Worm (Caenorhabditis elegans): ENCODE data around the gene B0496.11.
"Not testable (repeated sequence)": the region's sequence is repeated elsewhere in the genome, so short reads cannot be mapped to it uniquely, and the experiment has no call there.

B0496.11 gene

ce11 chrIV:7451345-7451744, 17.6 kb upstream of the B0496.11 start, which contains the start of gene tes-1:
Gene tes-1 (minus strand): TSS chrIV:7451445.
- TF ChIP-seq php-3 (GFP tag; IDR thresholded peaks at IDR 0.05): 0 out of 2 replicates have a peak, but pooled peaks have one; percentile 26
- TF ChIP-seq mxl-3 (GFP tag; optimal IDR thresholded peaks at IDR 0.05): no peak

ce11 chrIV:7447556-7447955, 13.8 kb upstream of the B0496.11 start, which contains the start of gene B0496.2:
Gene B0496.2 (plus strand): TSS chrIV:7447856.
- TF ChIP-seq cey-2 (tag; optimal IDR thresholded peaks at IDR 0.05; ENCODE audit: borderline replicate concordance, insufficient read depth): no peak
- TF ChIP-seq nhr-76 (tag; optimal IDR thresholded peaks at IDR 0.05): no peak
- TF ChIP-seq fos-1 (tag; optimal IDR thresholded peaks at IDR 0.05): no peak
- no peak for TF ChIP-seq nhr-111 (GFP tag; optimal IDR thresholded peaks at IDR 0.05)
- TF ChIP-seq nhr-102 (tag; optimal IDR thresholded peaks at IDR 0.05): no peak
- no peak for TF ChIP-seq dmd-6 (GFP tag; IDR thresholded peaks at IDR 0.05)
- TF ChIP-seq egl-27 (tag; optimal IDR thresholded peaks at IDR 0.05): no peak
- no peak for TF ChIP-seq madf-9 (GFP tag; conservative IDR thresholded peaks at IDR 0.05)
- TF ChIP-seq nhr-48 (tag; optimal IDR thresholded peaks at IDR 0.05): no peak
- TF ChIP-seq zag-1 (tag; optimal IDR thresholded peaks at IDR 0.05): no peak
- TF ChIP-seq spr-3 (GFP tag; optimal IDR thresholded peaks at IDR 0.05): no peak
- no peak for TF ChIP-seq ceh-20 (GFP tag; IDR thresholded peaks at IDR 0.05)
- TF ChIP-seq unc-62 (GFP tag; optimal IDR thresholded peaks at IDR 0.05 in 1 of 2): no peak
- TF ChIP-seq unc-62 (tag; optimal IDR thresholded peaks at IDR 0.05): no peak
- TF ChIP-seq mdt-29 (GFP tag; IDR thresholded peaks at IDR 0.05): no peak
- no peak for TF ChIP-seq snpc-1.2 (GFP tag; IDR thresholded peaks at IDR 0.05)
- TF ChIP-seq nhr-11 (tag; optimal IDR thresholded peaks at IDR 0.05): no peak

- TF ChIP-seq egl-27 (tag; optimal IDR thresholded peaks at IDR 0.05): no peak
- TF ChIP-seq pqm-1 (tag; optimal IDR thresholded peaks at IDR 0.05): no peak
- no peak for TF ChIP-seq F49E8.2 (tag; optimal IDR thresholded peaks at IDR 0.05; ENCODE audit: borderline replicate concordance)
- TF ChIP-seq lin-38 (GFP tag; IDR thresholded peaks at IDR 0.05): no peak
- no peak for TF ChIP-seq lin-29 (GFP tag; IDR thresholded peaks at IDR 0.05)
- no peak for TF ChIP-seq skn-1 (tag; optimal IDR thresholded peaks at IDR 0.05)
- TF ChIP-seq mxl-2 (GFP tag; conservative IDR thresholded peaks at IDR 0.05): no peak
- TF ChIP-seq ceh-44 (GFP tag; IDR thresholded peaks at IDR 0.05): no peak
- TF ChIP-seq dmd-9 (GFP tag; IDR thresholded peaks at IDR 0.05): no peak
- no peak for TF ChIP-seq saeg-2 (GFP tag; IDR thresholded peaks at IDR 0.05)
- TF ChIP-seq dve-1 (tag; optimal IDR thresholded peaks at IDR 0.05; ENCODE audit: insufficient read depth): no peak
These were observed 12.2 kb upstream of the B0496.11 start, which contains the start of gene B0496.1 for ce11 chrIV:7445995-7446394. Gene B0496.1 (plus strand): TSS chrIV:7446295.

ce11 chrIV:7445236-7445635, 11.5 kb upstream of the B0496.11 start, which contains the start of gene valv-1:
Gene valv-1 (minus strand): TSS chrIV:7445336.
- TF ChIP-seq rbr-2 (tag; optimal IDR thresholded peaks at IDR 0.05) (no peak), unc-62 (GFP tag; optimal IDR thresholded peaks at IDR 0.05 in 1 of 2) (peak in 1 of 2 experiments; percentile 51), unc-62 (tag; optimal IDR thresholded peaks at IDR 0.05) (no peak), skn-1 (tag; optimal IDR thresholded peaks at IDR 0.05) (no peak), zfp-2 (tag; optimal IDR thresholded peaks at IDR 0.05) (no peak)

- peak; percentile 73 for TF ChIP-seq lim-7 (GFP tag; IDR thresholded peaks at IDR 0.05)
- TF ChIP-seq tra-1 (GFP tag; IDR thresholded peaks at IDR 0.05): 0 out of 2 replicates have a peak, but pooled peaks have one; percentile 28
- peak; percentile 12; the same call in 1 of the 2 replicates for TF ChIP-seq pha-4 (GFP tag; IDR thresholded peaks at IDR 0.05)
- not testable (repeated sequence) for TF ChIP-seq pha-4 (tag; optimal IDR thresholded peaks at IDR 0.05)
- TF ChIP-seq Y48G9A.11 (GFP tag; IDR thresholded peaks at IDR 0.05): 0 out of 2 replicates have a peak, but pooled peaks have one; percentile 36
- TF ChIP-seq snpc-1.2 (GFP tag; IDR thresholded peaks at IDR 0.05): 0 out of 2 replicates have a peak, but pooled peaks have one; percentile 22
These were observed 7.2 kb upstream of the B0496.11 start for ce11 chrIV:7440985-7441384.

Measured in whole organism, L4 larva.